Fruit fly (Drosophila melanogaster) whole organism, wandering third instar larva: Measurements from ENCODE around the gene Cad96Ca.

Experiments used
- Abd-B ChIP-seq: fragments of >200 bp; optimal IDR thresholded peaks from 2 replicates; lab custom pipeline; 2017; ENCODE audit warnings: missing biosample characterization, missing genetic modification characterization
- CG32264 ChIP-seq: fragments of 200-800 bp; sonication (Bioruptor generic); optimal IDR thresholded peaks from 2 replicates; lab custom pipeline; 2016; ENCODE audit warnings: missing biosample characterization, missing genetic modification characterization
- CG9705 ChIP-seq: fragments of 200-800 bp; sonication (Bioruptor generic); optimal IDR thresholded peaks from 2 replicates; lab custom pipeline; 2018; ENCODE audit warnings: missing biosample characterization, mild to moderate bottlenecking, missing genetic modification characterization
- CrebA ChIP-seq: fragments of 200-800 bp; sonication (Bioruptor generic); optimal IDR thresholded peaks from 2 replicates; lab custom pipeline; 2016; ENCODE audit warnings: missing biosample characterization, mild to moderate bottlenecking, missing genetic modification characterization, borderline replicate concordance
- Dfd ChIP-seq: fragments of >200 bp; optimal IDR thresholded peaks from 2 replicates; lab custom pipeline; 2017; ENCODE audit warnings: missing biosample characterization, missing genetic modification characterization
- Dif ChIP-seq: fragments of 200-275, 200-300 bp; sonication (Bioruptor generic); optimal IDR thresholded peaks from 2 replicates; lab custom pipeline; 2018; ENCODE audit warnings: missing biosample characterization, missing genetic modification characterization; ENCODE audit not compliant: partially characterized antibody
- GATAd ChIP-seq: sonication (Bioruptor generic); optimal IDR thresholded peaks from 2 replicates; lab custom pipeline; 2016; ENCODE audit warnings: missing biosample characterization, missing genetic modification characterization
- HLH106 ChIP-seq: fragments of 200-800 bp; optimal IDR thresholded peaks from 3 replicates; lab custom pipeline; 2019; ENCODE audit warnings: missing biosample characterization, mild to moderate bottlenecking, missing genetic modification characterization, moderate library complexity
- Hnf4 ChIP-seq: fragments of 200-800 bp; sonication (Bioruptor generic); optimal IDR thresholded peaks from 2 replicates; lab custom pipeline; 2016; ENCODE audit warnings: missing biosample characterization, mild to moderate bottlenecking, missing genetic modification characterization
- Hr78 ChIP-seq: fragments of >200 bp; optimal IDR thresholded peaks from 2 replicates; lab custom pipeline; 2017; ENCODE audit warnings: missing biosample characterization, missing genetic modification characterization
- Hr83 ChIP-seq: fragments of 200-300 bp; sonication (Bioruptor generic); optimal IDR thresholded peaks from 2 replicates; lab custom pipeline; 2016; ENCODE audit warnings: missing biosample characterization, mild to moderate bottlenecking, missing genetic modification characterization, moderate library complexity; ENCODE audit not compliant: poor library complexity, severe bottlenecking
- Jra ChIP-seq: sonication (Bioruptor generic); optimal IDR thresholded peaks from 2 replicates; lab custom pipeline; 2016; ENCODE audit warnings: missing biosample characterization, missing genetic modification characterization
- Mio ChIP-seq: sonication (Bioruptor generic); optimal IDR thresholded peaks from 2 replicates; lab custom pipeline; 2016; ENCODE audit warnings: missing biosample characterization, missing genetic modification characterization
- Myc ChIP-seq: fragments of >200 bp; optimal IDR thresholded peaks from 2 replicates; lab custom pipeline; 2017
- N ChIP-seq: fragments of >200 bp; optimal IDR thresholded peaks from 2 replicates; lab custom pipeline; 2018; ENCODE audit warnings: missing biosample characterization, missing external identifiers, missing genetic modification characterization
- OdsH ChIP-seq: fragments of 200-800 bp; sonication (Bioruptor generic); optimal IDR thresholded peaks from 2 replicates; lab custom pipeline; 2016; ENCODE audit warnings: missing biosample characterization, mild to moderate bottlenecking, missing genetic modification characterization
- Rel ChIP-seq, 2 experiments: fragments of 200-800 bp; sonication (Bioruptor generic) in 1 of 2; optimal IDR thresholded peaks; 2 replicates in 1 of 2; 3 replicates in 1 of 2; lab custom pipeline; 2016 to 2019; ENCODE audit warnings: mild to moderate bottlenecking in 2 of 2, missing biosample characterization in 2 of 2, missing genetic modification characterization in 2 of 2, moderate library complexity in 1 of 2
- Sp1 ChIP-seq: fragments of 200-800 bp; sonication (Bioruptor generic); optimal IDR thresholded peaks from 3 replicates; lab custom pipeline; 2019; ENCODE audit warnings: missing biosample characterization, mild to moderate bottlenecking, missing genetic modification characterization, moderate library complexity
- Vsx2 ChIP-seq: fragments of 200-300, 225-300 bp; sonication (Bioruptor generic); optimal IDR thresholded peaks from 2 replicates; lab custom pipeline; 2018; ENCODE audit warnings: missing biosample characterization, missing genetic modification characterization; ENCODE audit not compliant: partially characterized antibody
- br ChIP-seq: fragments of 200-800 bp; sonication (Bioruptor generic); optimal IDR thresholded peaks from 2 replicates; lab custom pipeline; 2016; ENCODE audit warnings: missing biosample characterization, missing genetic modification characterization
- brk ChIP-seq: fragments of 200-800 bp; sonication (Bioruptor generic); optimal IDR thresholded peaks from 2 replicates; lab custom pipeline; 2016; ENCODE audit warnings: missing biosample characterization, mild to moderate bottlenecking, missing genetic modification characterization
- dl ChIP-seq, 2 experiments: fragments of 175-275, 200-275 bp in 1 of 2; fragments of 200-275 bp in 1 of 2; sonication (Bioruptor generic); optimal IDR thresholded peaks; lab custom pipeline; 2018; ENCODE audit warnings: mild to moderate bottlenecking in 2 of 2, missing biosample characterization in 2 of 2, missing genetic modification characterization in 2 of 2, moderate library complexity in 2 of 2; ENCODE audit not compliant: partially characterized antibody in 2 of 2, insufficient read depth in 1 of 2
- dmrt93B ChIP-seq: fragments of 200-800 bp; sonication (Bioruptor generic); optimal IDR thresholded peaks from 2 replicates; lab custom pipeline; 2018; ENCODE audit warnings: missing biosample characterization, mild to moderate bottlenecking, missing genetic modification characterization
- dsf ChIP-seq: sonication (Bioruptor generic); optimal IDR thresholded peaks from 2 replicates; lab custom pipeline; 2016; ENCODE audit warnings: missing biosample characterization, missing genetic modification characterization, borderline replicate concordance
- ey ChIP-seq: fragments of 200-800 bp; sonication (Bioruptor generic); optimal IDR thresholded peaks from 2 replicates; lab custom pipeline; 2016; ENCODE audit warnings: missing biosample characterization, missing genetic modification characterization
- foxo ChIP-seq, 2 experiments: fragments of 200-800 bp; sonication (Bioruptor generic); optimal IDR thresholded peaks; 2 replicates in 1 of 2; 3 replicates in 1 of 2; lab custom pipeline; 2016 to 2017; ENCODE audit warnings: missing biosample characterization in 2 of 2, missing genetic modification characterization in 2 of 2
- fru ChIP-seq: fragments of 200-800 bp; sonication (Bioruptor generic); optimal IDR thresholded peaks from 3 replicates; lab custom pipeline; 2016; ENCODE audit warnings: missing biosample characterization, mild to moderate bottlenecking, missing genetic modification characterization
- h ChIP-seq: fragments of 200-800 bp; sonication (Bioruptor generic); optimal IDR thresholded peaks from 3 replicates; lab custom pipeline; 2016; ENCODE audit warnings: missing biosample characterization, mild to moderate bottlenecking, missing genetic modification characterization
- jim ChIP-seq: fragments of 175-275, 200-325 bp; sonication (Bioruptor generic); optimal IDR thresholded peaks from 2 replicates; lab custom pipeline; 2016; ENCODE audit warnings: missing biosample characterization, mild to moderate bottlenecking, missing genetic modification characterization
- lola ChIP-seq: fragments of >200 bp; optimal IDR thresholded peaks from 2 replicates; lab custom pipeline; 2017; ENCODE audit warnings: missing biosample characterization, missing genetic modification characterization
- pan ChIP-seq: fragments of >200 bp; optimal IDR thresholded peaks from 2 replicates; lab custom pipeline; 2017
- psq ChIP-seq: fragments of 200-800 bp; sonication (Bioruptor generic); optimal IDR thresholded peaks from 3 replicates; lab custom pipeline; 2017; ENCODE audit warnings: missing biosample characterization, mild to moderate bottlenecking, missing genetic modification characterization, moderate library complexity
- rgr ChIP-seq: fragments of 200-800 bp; sonication (Bioruptor generic); optimal IDR thresholded peaks from 3 replicates; lab custom pipeline; 2016; ENCODE audit warnings: missing biosample characterization, mild to moderate bottlenecking, missing genetic modification characterization
- sage ChIP-seq: fragments of 200-800 bp; sonication (Bioruptor generic); optimal IDR thresholded peaks from 2 replicates; lab custom pipeline; 2016; ENCODE audit warnings: missing biosample characterization, mild to moderate bottlenecking, missing genetic modification characterization
- sv ChIP-seq: fragments of 200-800 bp; sonication (Bioruptor generic); optimal IDR thresholded peaks from 3 replicates; lab custom pipeline; 2016; ENCODE audit warnings: missing biosample characterization, missing genetic modification characterization
- tai ChIP-seq: sonication (Bioruptor generic); optimal IDR thresholded peaks from 2 replicates; lab custom pipeline; 2016; ENCODE audit warnings: missing biosample characterization, missing genetic modification characterization
- usp ChIP-seq: fragments of >200 bp; optimal IDR thresholded peaks from 2 replicates; lab custom pipeline; 2017; ENCODE audit warnings: missing biosample characterization, missing genetic modification characterization
- woc ChIP-seq: sonication (Bioruptor generic); optimal IDR thresholded peaks from 2 replicates; lab custom pipeline; 2016; ENCODE audit warnings: missing biosample characterization, mild to moderate bottlenecking, missing genetic modification characterization

Cad96Ca gene

dm6 chr3R:25177429-25177828 lies 30.7 kb downstream of the Cad96Ca start:
- TF ChIP-seq brk (GFP tag; lab: Kevin White, UChicago): no peak
- TF ChIP-seq Dfd (GFP tag; lab: Kevin White, UChicago): no peak
- no peak for TF ChIP-seq br (GFP tag; lab: Kevin White, UChicago)
- TF ChIP-seq Myc (lab: Kevin White, UChicago): no peak
- TF ChIP-seq Hr78 (GFP tag; lab: Kevin White, UChicago): no peak
- TF ChIP-seq jim: no peak
- TF ChIP-seq fru (GFP tag; lab: Kevin White, UChicago): no peak
- TF ChIP-seq HLH106 (tag; lab: Kevin White, UChicago): no peak
- no peak for TF ChIP-seq foxo (GFP tag; optimal IDR thresholded peaks at IDR 0.05; lab: Kevin White, UChicago)
- no peak for TF ChIP-seq dl (GFP tag; optimal IDR thresholded peaks at IDR 0.05; lab: Kevin White, UChicago; ENCODE audit: insufficient read depth in 1 of 2, partially characterized antibody in 2 of 2)
- TF ChIP-seq CG32264 (GFP tag; lab: Kevin White, UChicago): no peak
- TF ChIP-seq ey (GFP tag; lab: Kevin White, UChicago): no peak
- TF ChIP-seq Rel (GFP tag; optimal IDR thresholded peaks at IDR 0.05; lab: Kevin White, UChicago): no peak
- TF ChIP-seq Rel (tag; optimal IDR thresholded peaks at IDR 0.05; lab: Kevin White, UChicago): no peak
- no peak for TF ChIP-seq usp (GFP tag; lab: Kevin White, UChicago)
- TF ChIP-seq CrebA (GFP tag; lab: Kevin White, UChicago): no peak
- no peak for TF ChIP-seq Abd-B
- TF ChIP-seq Hnf4 (GFP tag; lab: Kevin White, UChicago): no peak

dm6 chr3R:25176517-25176916 lies 31.6 kb downstream of the Cad96Ca start:
- TF ChIP-seq foxo (GFP tag; optimal IDR thresholded peaks at IDR 0.05; lab: Kevin White, UChicago): peak in 1 of 2 experiments; percentile 11
- TF ChIP-seq dl (GFP tag; optimal IDR thresholded peaks at IDR 0.05; lab: Kevin White, UChicago; ENCODE audit: insufficient read depth in 1 of 2, partially characterized antibody in 2 of 2): no peak
- TF ChIP-seq, all 38 proteins: peak for 1

DNA sequence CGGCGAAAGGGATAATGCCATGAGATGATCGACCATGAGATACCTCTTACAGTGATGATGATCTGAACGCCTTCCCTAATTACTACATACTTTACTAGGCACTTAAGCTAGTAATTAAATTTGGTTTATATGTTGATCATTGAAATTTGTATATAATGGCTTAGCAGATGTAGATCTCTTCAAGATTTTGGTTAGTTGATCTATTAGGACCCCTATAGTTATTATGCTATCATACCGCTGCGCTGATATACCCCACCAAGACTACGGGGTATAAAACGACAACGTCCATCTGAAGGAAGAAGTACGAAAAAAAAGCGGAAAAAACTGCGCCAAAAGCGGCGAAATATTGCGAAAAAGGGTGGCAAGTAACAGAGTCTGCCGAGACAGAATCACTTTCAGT lies 33.8 kb downstream of the Cad96Ca start:
- TF ChIP-seq foxo (GFP tag; optimal IDR thresholded peaks at IDR 0.05; lab: Kevin White, UChicago): peak in 1 of 2 experiments; percentile 79
- no peak for TF ChIP-seq sage
- TF ChIP-seq CG9705 (GFP tag; lab: Kevin White, UChicago): peak; percentile 39
- TF ChIP-seq fru (GFP tag; lab: Kevin White, UChicago): peak; percentile 80
- no peak for TF ChIP-seq Abd-B
- no peak for TF ChIP-seq lola (GFP tag; lab: Kevin White, UChicago)
- peak; percentile 57 for TF ChIP-seq rgr (GFP tag; lab: Kevin White, UChicago)
- TF ChIP-seq CG32264 (GFP tag; lab: Kevin White, UChicago): no peak
- TF ChIP-seq tai (GFP tag; lab: Kevin White, UChicago): no peak
- no peak for TF ChIP-seq N (GFP tag; lab: Kevin White, UChicago)
- TF ChIP-seq CrebA (GFP tag; lab: Kevin White, UChicago): no peak
- no peak for TF ChIP-seq Hr83 (GFP tag; lab: Kevin White, UChicago)
- TF ChIP-seq Dif: no peak
- TF ChIP-seq HLH106 (tag; lab: Kevin White, UChicago): peak; percentile 78
- no peak for TF ChIP-seq Dfd (GFP tag; lab: Kevin White, UChicago)
- TF ChIP-seq Mio (GFP tag; lab: Kevin White, UChicago): no peak
- TF ChIP-seq Myc (lab: Kevin White, UChicago): no peak
- peak; percentile 64 for TF ChIP-seq OdsH (GFP tag; lab: Kevin White, UChicago)
- peak; percentile 56 for TF ChIP-seq Hnf4 (GFP tag; lab: Kevin White, UChicago)
- TF ChIP-seq GATAd: no peak
- TF ChIP-seq woc (GFP tag; lab: Kevin White, UChicago): peak; percentile 87
- TF ChIP-seq dmrt93B: peak; percentile 64
- no peak for TF ChIP-seq Vsx2 (GFP tag; lab: Kevin White, UChicago)
- peak; percentile 78 for TF ChIP-seq ey (GFP tag; lab: Kevin White, UChicago)
- peak; percentile 18 for TF ChIP-seq Jra
- TF ChIP-seq usp (GFP tag; lab: Kevin White, UChicago): no peak
- TF ChIP-seq Rel (GFP tag; optimal IDR thresholded peaks at IDR 0.05; lab: Kevin White, UChicago): no peak
- TF ChIP-seq Rel (tag; optimal IDR thresholded peaks at IDR 0.05; lab: Kevin White, UChicago): peak; percentile 2
- TF ChIP-seq h: peak; percentile 59
- no peak for TF ChIP-seq Hr78 (GFP tag; lab: Kevin White, UChicago)
- TF ChIP-seq Sp1: peak; percentile 70
- TF ChIP-seq brk (GFP tag; lab: Kevin White, UChicago): peak; percentile 47
- no peak for TF ChIP-seq sv (GFP tag; lab: Kevin White, UChicago)
- TF ChIP-seq br (GFP tag; lab: Kevin White, UChicago): peak; percentile 70
- TF ChIP-seq jim: no peak
- no peak for TF ChIP-seq dl (GFP tag; optimal IDR thresholded peaks at IDR 0.05; lab: Kevin White, UChicago; ENCODE audit: insufficient read depth in 1 of 2, partially characterized antibody in 2 of 2)
- TF ChIP-seq dsf (GFP tag; lab: Kevin White, UChicago): no peak
- peak; percentile 67 for TF ChIP-seq psq
- peak; percentile 46 for TF ChIP-seq pan (lab: Kevin White, UChicago)
